Worm (Caenorhabditis elegans): ENCODE measurements around the gene aff-1.
A peak's percentile ranks its signal among the peaks of the same experiment; 100 is the strongest.

The aff-1 gene

DNA sequence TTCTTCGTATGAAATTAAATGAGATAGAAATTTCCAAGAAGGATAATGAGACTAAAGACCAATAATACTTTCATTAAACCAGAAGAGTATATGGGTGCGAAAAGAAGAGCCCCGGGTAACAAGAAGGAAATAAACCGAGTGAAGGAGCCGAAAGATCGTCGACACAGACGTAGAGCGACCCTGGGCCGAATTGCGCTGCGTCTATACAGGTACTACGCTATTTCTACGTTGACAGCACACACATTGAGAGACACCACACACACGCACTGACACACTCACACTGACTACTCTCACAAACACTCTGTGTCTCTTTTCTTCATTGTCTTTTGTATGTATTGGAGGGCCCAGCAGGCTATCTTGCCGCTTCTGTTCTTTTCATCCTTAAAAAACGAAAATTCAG is 4.7 kb downstream of the aff-1 start:
- peak; percentile 61 for TF ChIP-seq nhr-80 (tag; optimal IDR thresholded peaks at IDR 0.05)
- TF ChIP-seq hmg-1.2 (GFP tag; IDR thresholded peaks at IDR 0.05) = peak; percentile 84; the same call in 1 of the 2 replicates
- TF ChIP-seq tbp1 (GFP tag; optimal IDR thresholded peaks at IDR 0.05) = peak; percentile 16
- no peak for TF ChIP-seq F57C9.4 (tag; optimal IDR thresholded peaks at IDR 0.05)
- peak; percentile 11 for TF ChIP-seq ztf-18 (tag; optimal IDR thresholded peaks at IDR 0.05)
- TF ChIP-seq snpc-4 (GFP tag; optimal IDR thresholded peaks at IDR 0.05) = no peak
- peak in 1 of 4 experiments; percentile 1 for TF ChIP-seq snpc-4 (tag; optimal IDR thresholded peaks at IDR 0.05)
- peak in 1 of 3 experiments; percentile 11 for TF ChIP-seq lin-35 (GFP tag; optimal IDR thresholded peaks at IDR 0.05)
- TF ChIP-seq madf-3 (GFP tag; IDR thresholded peaks at IDR 0.05) = no peak
- no peak for TF ChIP-seq F55B11.4 (tag; optimal IDR thresholded peaks at IDR 0.05; ENCODE audit: borderline replicate concordance, insufficient read depth)

DNA sequence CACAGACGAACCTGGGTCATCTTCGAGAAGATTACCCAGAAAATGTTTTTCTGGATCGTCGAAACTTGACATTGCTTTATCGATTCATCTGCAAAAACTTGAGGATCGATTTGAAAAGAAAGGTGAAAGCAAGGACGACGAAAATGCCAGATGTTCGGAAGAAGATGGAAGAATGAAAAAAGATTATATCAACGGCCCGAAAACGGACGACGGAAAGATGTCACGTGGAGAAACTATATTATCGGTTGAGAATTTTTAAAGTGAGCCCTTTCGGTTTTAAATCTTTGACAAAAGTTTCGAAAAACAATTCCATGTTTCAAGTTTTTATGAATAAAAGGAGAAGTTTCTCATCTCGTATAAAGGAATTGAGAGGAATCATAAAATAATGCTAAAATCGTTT is 5.4 kb downstream of the aff-1 start, which contains the start of gene dnj-5:
TSS of gene dnj-5 (minus strand) at position 101 of the 400 bp plus-strand sequence.
- TF ChIP-seq pbrm-1 (GFP tag; IDR thresholded peaks at IDR 0.05) = no peak
- TF ChIP-seq ceh-27 (GFP tag; optimal IDR thresholded peaks at IDR 0.05) = no peak
- TF ChIP-seq lir-1 (GFP tag; conservative IDR thresholded peaks at IDR 0.05) = no peak
- TF ChIP-seq efl-1 (GFP tag; optimal IDR thresholded peaks at IDR 0.05) = no peak
- no peak for TF ChIP-seq zim-3 (tag; optimal IDR thresholded peaks at IDR 0.05)
- TF ChIP-seq dpff-1 (tag; optimal IDR thresholded peaks at IDR 0.05) = no peak
- no peak for TF ChIP-seq fkh-3 (tag; optimal IDR thresholded peaks at IDR 0.05)

DNA sequence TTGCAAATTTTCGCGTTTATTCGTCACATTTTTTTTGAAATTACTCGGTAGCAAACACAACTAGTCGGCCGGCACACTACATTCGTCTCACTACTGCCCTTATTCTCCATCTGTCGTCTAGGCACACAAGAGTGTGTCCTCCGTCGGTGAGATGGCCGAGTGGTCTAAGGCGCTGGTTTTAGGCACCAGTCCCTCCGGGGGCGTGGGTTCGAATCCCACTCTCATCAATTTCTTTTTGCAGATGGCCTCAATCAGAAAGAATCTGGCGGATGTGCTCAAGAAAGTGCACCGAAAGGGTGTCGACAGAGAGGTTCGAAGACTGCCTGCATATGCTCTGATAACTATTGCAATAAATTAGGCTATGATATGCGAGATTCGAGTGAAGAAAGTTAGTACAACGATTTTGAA is 10.5 kb downstream of the aff-1 start:
- TF ChIP-seq pbrm-1 (GFP tag; IDR thresholded peaks at IDR 0.05) = peak; percentile 83
- TF ChIP-seq F57A8.1 (GFP tag; optimal IDR thresholded peaks at IDR 0.05) = no peak
- TF ChIP-seq D2030.7 (GFP tag; IDR thresholded peaks at IDR 0.05) = peak; percentile 46; the same call in 1 of the 2 replicates
- 0 out of 2 replicates have a peak, but pooled peaks have one; percentile 7 for TF ChIP-seq lir-1 (GFP tag; conservative IDR thresholded peaks at IDR 0.05)
- TF ChIP-seq F49E8.2 (tag; optimal IDR thresholded peaks at IDR 0.05; ENCODE audit: insufficient read depth) = no peak
- peak in 1 of 3 experiments; percentile 33 for TF ChIP-seq lin-35 (GFP tag; optimal IDR thresholded peaks at IDR 0.05)
- no peak for TF ChIP-seq lag-1 (GFP tag; IDR thresholded peaks at IDR 0.05)
- no peak for TF ChIP-seq nfya-2 (GFP tag; IDR thresholded peaks at IDR 0.05)
- no peak for TF ChIP-seq B0019.2 (GFP tag; conservative IDR thresholded peaks at IDR 0.05)
- TF ChIP-seq dpff-1 (tag; optimal IDR thresholded peaks at IDR 0.05) = no peak
- TF ChIP-seq xnd-1 (tag; optimal IDR thresholded peaks at IDR 0.05) = peak; percentile 2
- TF ChIP-seq T26A5.8 (tag; optimal IDR thresholded peaks at IDR 0.05) = no peak
- no peak for TF ChIP-seq hsf-1 (GFP tag; IDR thresholded peaks at IDR 0.05)
- TF ChIP-seq nfya-1 (tag; optimal IDR thresholded peaks at IDR 0.05; ENCODE audit: borderline replicate concordance, insufficient read depth) = no peak
- TF ChIP-seq ccch-3 (GFP tag; optimal IDR thresholded peaks at IDR 0.05) = no peak
- TF ChIP-seq ceh-40 (GFP tag; IDR thresholded peaks at IDR 0.05) = no peak
- TF ChIP-seq akir-1 (GFP tag; optimal IDR thresholded peaks at IDR 0.05) = peak; percentile 64
- no peak for TF ChIP-seq snpc-1.3 (tag; optimal IDR thresholded peaks at IDR 0.05; ENCODE audit: insufficient read depth)
- no peak for TF ChIP-seq let-526 (GFP tag; IDR thresholded peaks at IDR 0.05)
- no peak for TF ChIP-seq ceh-58 (GFP tag; IDR thresholded peaks at IDR 0.05)
- TF ChIP-seq egl-44 (GFP tag; IDR thresholded peaks at IDR 0.05) = no peak
- TF ChIP-seq atf-7 (tag; optimal IDR thresholded peaks at IDR 0.05) = no peak
- peak; percentile 51 for TF ChIP-seq athp-1 (tag; optimal IDR thresholded peaks at IDR 0.05)
- peak; percentile 16 for TF ChIP-seq attf-5 (GFP tag; optimal IDR thresholded peaks at IDR 0.05)
- no peak for TF ChIP-seq mel-28 (tag; optimal IDR thresholded peaks at IDR 0.05; ENCODE audit: borderline replicate concordance)
- no peak for TF ChIP-seq cebp-1 (GFP tag; IDR thresholded peaks at IDR 0.05)
- TF ChIP-seq cebp-1 (tag; optimal IDR thresholded peaks at IDR 0.05) = peak; percentile 72
- TF ChIP-seq sptf-2 (GFP tag; optimal IDR thresholded peaks at IDR 0.05) = no peak
- TF ChIP-seq hrde-1 (tag; optimal IDR thresholded peaks at IDR 0.05; ENCODE audit: borderline replicate concordance) = peak; percentile 48
- no peak for TF ChIP-seq cebp-2 (GFP tag; IDR thresholded peaks at IDR 0.05)
- TF ChIP-seq B0261.1 (tag; optimal IDR thresholded peaks at IDR 0.05) = peak; percentile 78
- 0 out of 2 replicates have a peak, but pooled peaks have one; percentile 28 for TF ChIP-seq attf-6 (GFP tag; IDR thresholded peaks at IDR 0.05)
